Fruit fly (Drosophila melanogaster) whole organism, embryonic: Measurements from ENCODE around the gene CG13984.

Experiments used
- Atf6 ChIP-seq: fragments of 200-800 bp; sonication (Bioruptor generic); IDR thresholded peaks from 2 replicates; pipeline ENCODE4 v1.3.6; 2022; ENCODE audit warnings: missing biosample characterization, missing genetic modification characterization
- Bdp1 ChIP-seq: fragments of 200-800 bp; sonication (Bioruptor generic); optimal IDR thresholded peaks from 3 replicates; lab custom pipeline; 2016; ENCODE audit warnings: missing biosample characterization, missing genetic modification characterization
- Bteb2 ChIP-seq: fragments of 200-800 bp; sonication (Bioruptor generic); optimal IDR thresholded peaks from 2 replicates; lab custom pipeline; 2016; ENCODE audit warnings: missing biosample characterization, missing genetic modification characterization
- CG11456 ChIP-seq: fragments of 200-800 bp; sonication (Bioruptor generic); IDR thresholded peaks from 3 replicates; pipeline ENCODE4 v1.3.6; 2022; ENCODE audit warnings: missing biosample characterization, missing genetic modification characterization
- CG11504 ChIP-seq: fragments of 200-800 bp; sonication (Bioruptor generic); optimal IDR thresholded peaks from 3 replicates; lab custom pipeline; 2019; ENCODE audit warnings: missing biosample characterization, mild to moderate bottlenecking, missing genetic modification characterization, moderate library complexity
- CG12219 ChIP-seq: fragments of 200-800 bp; sonication (Bioruptor generic); optimal IDR thresholded peaks from 3 replicates; lab custom pipeline; 2018; ENCODE audit warnings: missing biosample characterization, mild to moderate bottlenecking, missing genetic modification characterization
- CG12391 ChIP-seq: fragments of 200-800 bp; sonication (Bioruptor generic); optimal IDR thresholded peaks from 3 replicates; lab custom pipeline; 2018; ENCODE audit warnings: missing biosample characterization, mild to moderate bottlenecking, missing genetic modification characterization, moderate library complexity
- CG14014 ChIP-seq: fragments of 200-800 bp; sonication (Bioruptor generic); IDR thresholded peaks from 2 replicates; pipeline ENCODE4 v1.3.6; 2022; ENCODE audit warnings: missing biosample characterization, missing genetic modification characterization
- CG14441 ChIP-seq: fragments of 200-800 bp; sonication (Bioruptor generic); IDR thresholded peaks from 2 replicates; pipeline ENCODE4 v1.3.6; 2022; ENCODE audit warnings: missing biosample characterization, missing genetic modification characterization
- CG15011 ChIP-seq: fragments of 200-800 bp; sonication (Bioruptor generic); optimal IDR thresholded peaks from 3 replicates; lab custom pipeline; 2018; ENCODE audit warnings: missing biosample characterization, mild to moderate bottlenecking, missing genetic modification characterization
- CG15479 ChIP-seq: fragments of 200-800 bp; sonication (Bioruptor generic); optimal IDR thresholded peaks from 3 replicates; lab custom pipeline; 2019; ENCODE audit warnings: missing biosample characterization, mild to moderate bottlenecking, missing genetic modification characterization, moderate library complexity
- CG15696 ChIP-seq: fragments of 200-800 bp; sonication (Bioruptor generic); optimal IDR thresholded peaks from 2 replicates; lab custom pipeline; 2019; ENCODE audit warnings: missing biosample characterization, mild to moderate bottlenecking, missing genetic modification characterization, moderate library complexity
- CG16813 ChIP-seq: fragments of 200-800 bp; sonication (Bioruptor generic); IDR thresholded peaks from 3 replicates; pipeline ENCODE4 v1.3.6; 2022; ENCODE audit warnings: missing biosample characterization, missing genetic modification characterization; ENCODE audit not compliant: partially characterized antibody
- CG16815 ChIP-seq: fragments of 200-800 bp; sonication (Bioruptor generic); optimal IDR thresholded peaks from 3 replicates; lab custom pipeline; 2017; ENCODE audit warnings: missing biosample characterization, mild to moderate bottlenecking, missing genetic modification characterization
- CG2678 ChIP-seq: fragments of 200-800 bp; sonication (Bioruptor generic); optimal IDR thresholded peaks from 3 replicates; lab custom pipeline; 2019; ENCODE audit warnings: missing biosample characterization, mild to moderate bottlenecking, missing genetic modification characterization, moderate library complexity
- CG2875 ChIP-seq: fragments of 200-800 bp; sonication (Bioruptor generic); optimal IDR thresholded peaks from 2 replicates; lab custom pipeline; 2017; ENCODE audit warnings: missing biosample characterization, mild to moderate bottlenecking, missing genetic modification characterization, missing genetic modification reagents
- CG3163 ChIP-seq: fragments of 200-800 bp; sonication (Bioruptor generic); optimal IDR thresholded peaks from 3 replicates; lab custom pipeline; 2016; ENCODE audit warnings: missing biosample characterization, missing genetic modification characterization
- CG32532 ChIP-seq: fragments of 200-800 bp; sonication (Bioruptor generic); IDR thresholded peaks from 2 replicates; pipeline ENCODE4 v1.3.6; 2022; ENCODE audit warnings: missing biosample characterization, missing genetic modification characterization
- CG6683 ChIP-seq: fragments of 200-800 bp; sonication (Bioruptor generic); optimal IDR thresholded peaks from 2 replicates; lab custom pipeline; 2017; ENCODE audit warnings: missing biosample characterization, mild to moderate bottlenecking, missing genetic modification characterization, missing genetic modification reagents
- CG6791 ChIP-seq: fragments of 200-800 bp; sonication (Bioruptor generic); IDR thresholded peaks from 3 replicates; pipeline ENCODE4 v1.3.6; 2022; ENCODE audit warnings: missing biosample characterization, missing genetic modification characterization; ENCODE audit not compliant: partially characterized antibody
- CG6854 ChIP-seq: fragments of 200-800 bp; sonication (Bioruptor generic); optimal IDR thresholded peaks from 3 replicates; lab custom pipeline; 2017; ENCODE audit warnings: missing biosample characterization, mild to moderate bottlenecking, missing genetic modification characterization
- CG7271 ChIP-seq: fragments of 200-800 bp; sonication (Bioruptor generic); optimal IDR thresholded peaks from 2 replicates; lab custom pipeline; 2018; ENCODE audit warnings: missing biosample characterization, mild to moderate bottlenecking, missing genetic modification characterization, moderate library complexity
- Gug ChIP-seq: fragments of 200-800 bp; sonication (Bioruptor generic); IDR thresholded peaks from 4 replicates; pipeline ENCODE4 v1.3.6; 2022; ENCODE audit warnings: missing biosample characterization, missing genetic modification characterization
- NC2α ChIP-seq: fragments of 200-800 bp; sonication (Bioruptor generic); optimal IDR thresholded peaks from 2 replicates; lab custom pipeline; 2016; ENCODE audit warnings: missing biosample characterization, missing genetic modification characterization
- NFAT ChIP-seq: fragments of 200-800 bp; sonication (Bioruptor generic); IDR thresholded peaks from 2 replicates; pipeline ENCODE4 v1.3.6; 2022; ENCODE audit warnings: missing biosample characterization, missing genetic modification characterization
- Nf-YB ChIP-seq: fragments of 200-800 bp; sonication (Bioruptor generic); optimal IDR thresholded peaks from 3 replicates; lab custom pipeline; 2019; ENCODE audit warnings: missing biosample characterization, mild to moderate bottlenecking, missing genetic modification characterization, moderate library complexity
- Sin3A ChIP-seq: fragments of >200 bp; optimal IDR thresholded peaks from 2 replicates; lab custom pipeline; 2018
- Sox100B ChIP-seq: fragments of 200-800 bp; sonication (Bioruptor generic); optimal IDR thresholded peaks from 3 replicates; lab custom pipeline; 2018; ENCODE audit warnings: missing biosample characterization, mild to moderate bottlenecking, missing genetic modification characterization
- Taf1 ChIP-seq: fragments of 200-800 bp; sonication (Bioruptor generic); IDR thresholded peaks from 2 replicates; pipeline ENCODE4 v1.3.6; 2022; ENCODE audit warnings: missing biosample characterization, missing genetic modification characterization
- al ChIP-seq: fragments of 200-800 bp; sonication (Bioruptor generic); IDR thresholded peaks from 2 replicates; pipeline ENCODE4 v1.3.6; 2022; ENCODE audit warnings: missing biosample characterization, missing genetic modification characterization
- ap ChIP-seq: fragments of 200-800 bp; sonication (Bioruptor generic); IDR thresholded peaks from 2 replicates; pipeline ENCODE4 v1.3.6; 2022; ENCODE audit warnings: missing biosample characterization, missing genetic modification characterization
- ato ChIP-seq: fragments of 200-800 bp; sonication (Bioruptor generic); IDR thresholded peaks from 2 replicates; pipeline ENCODE4 v1.3.6; 2022; ENCODE audit warnings: missing biosample characterization, missing genetic modification characterization; ENCODE audit not compliant: partially characterized antibody
- ci ChIP-seq: fragments of 200-800 bp; sonication (Bioruptor generic); IDR thresholded peaks from 3 replicates; pipeline ENCODE4 v1.3.6; 2022; ENCODE audit warnings: missing biosample characterization, missing genetic modification characterization
- dpn ChIP-seq, 2 experiments: fragments of 200-800 bp; sonication (Bioruptor generic); optimal IDR thresholded peaks; 3 replicates each; lab custom pipeline; 2016; ENCODE audit warnings: missing biosample characterization in 2 of 2, missing genetic modification characterization in 2 of 2
- en ChIP-seq: fragments of 200-800 bp; sonication (Bioruptor generic); optimal IDR thresholded peaks from 2 replicates; lab custom pipeline; 2016; ENCODE audit warnings: missing biosample characterization, missing genetic modification characterization
- eyg ChIP-seq: fragments of 200-800 bp; sonication (Bioruptor generic); optimal IDR thresholded peaks from 3 replicates; lab custom pipeline; 2016; ENCODE audit warnings: missing biosample characterization, missing genetic modification characterization
- fu2 ChIP-seq: fragments of 200-800 bp; sonication (Bioruptor generic); optimal IDR thresholded peaks from 2 replicates; lab custom pipeline; 2016; ENCODE audit warnings: missing biosample characterization, missing genetic modification characterization
- gcm ChIP-seq: fragments of 200-800 bp; sonication (Bioruptor generic); optimal IDR thresholded peaks from 2 replicates; lab custom pipeline; 2019; ENCODE audit warnings: missing biosample characterization, mild to moderate bottlenecking, missing genetic modification characterization, moderate library complexity
- gfzf ChIP-seq: fragments of 200-800 bp; sonication (Bioruptor generic); optimal IDR thresholded peaks from 2 replicates; lab custom pipeline; 2016; ENCODE audit warnings: missing biosample characterization, mild to moderate bottlenecking, missing genetic modification characterization, moderate library complexity
- gro ChIP-seq: fragments of 200-800 bp; sonication (Bioruptor generic); optimal IDR thresholded peaks from 2 replicates; lab custom pipeline; 2016; ENCODE audit warnings: missing biosample characterization, missing genetic modification characterization
- ham ChIP-seq: fragments of 200-800 bp; sonication (Bioruptor generic); IDR thresholded peaks from 2 replicates; pipeline ENCODE4 v1.3.6; 2022; ENCODE audit warnings: missing biosample characterization, missing genetic modification characterization
- knrl ChIP-seq: fragments of 200-800 bp; sonication (Bioruptor generic); IDR thresholded peaks from 3 replicates; pipeline ENCODE4 v1.3.6; 2022; ENCODE audit warnings: missing biosample characterization, missing genetic modification characterization; ENCODE audit not compliant: partially characterized antibody
- mirr ChIP-seq: fragments of 200-800 bp; sonication (Bioruptor generic); optimal IDR thresholded peaks from 3 replicates; lab custom pipeline; 2018; ENCODE audit warnings: missing biosample characterization, mild to moderate bottlenecking, missing genetic modification characterization
- odd ChIP-seq: fragments of 200-800 bp; sonication (Bioruptor generic); optimal IDR thresholded peaks from 2 replicates; lab custom pipeline; 2017; ENCODE audit warnings: missing biosample characterization, mild to moderate bottlenecking, missing genetic modification characterization
- org-1 ChIP-seq: fragments of 200-800 bp; sonication (Bioruptor generic); optimal IDR thresholded peaks from 2 replicates; lab custom pipeline; 2017; ENCODE audit warnings: missing biosample characterization, missing genetic modification characterization
- schlank ChIP-seq: fragments of 200-800 bp; sonication (Bioruptor generic); optimal IDR thresholded peaks from 2 replicates; lab custom pipeline; 2018; ENCODE audit warnings: missing biosample characterization, mild to moderate bottlenecking, missing genetic modification characterization
- sima ChIP-seq: fragments of 200-800 bp; sonication (Bioruptor generic); optimal IDR thresholded peaks from 2 replicates; lab custom pipeline; 2016; ENCODE audit warnings: missing biosample characterization, missing genetic modification characterization
- slou ChIP-seq: fragments of 200-800 bp; sonication (Bioruptor generic); optimal IDR thresholded peaks from 3 replicates; lab custom pipeline; 2016; ENCODE audit warnings: missing biosample characterization, missing genetic modification characterization
- so ChIP-seq: fragments of 200-800 bp; sonication (Bioruptor generic); IDR thresholded peaks from 3 replicates; pipeline ENCODE4 v1.3.6; 2022; ENCODE audit warnings: missing biosample characterization, missing genetic modification characterization
- usp ChIP-seq: fragments of >200 bp; optimal IDR thresholded peaks from 2 replicates; lab custom pipeline; 2017; ENCODE audit warnings: missing biosample characterization, missing genetic modification characterization
- vfl ChIP-seq: fragments of 200-800 bp; sonication (Bioruptor generic); optimal IDR thresholded peaks from 2 replicates; lab custom pipeline; 2016; ENCODE audit warnings: missing biosample characterization, missing genetic modification characterization

Gene CG13984

DNA sequence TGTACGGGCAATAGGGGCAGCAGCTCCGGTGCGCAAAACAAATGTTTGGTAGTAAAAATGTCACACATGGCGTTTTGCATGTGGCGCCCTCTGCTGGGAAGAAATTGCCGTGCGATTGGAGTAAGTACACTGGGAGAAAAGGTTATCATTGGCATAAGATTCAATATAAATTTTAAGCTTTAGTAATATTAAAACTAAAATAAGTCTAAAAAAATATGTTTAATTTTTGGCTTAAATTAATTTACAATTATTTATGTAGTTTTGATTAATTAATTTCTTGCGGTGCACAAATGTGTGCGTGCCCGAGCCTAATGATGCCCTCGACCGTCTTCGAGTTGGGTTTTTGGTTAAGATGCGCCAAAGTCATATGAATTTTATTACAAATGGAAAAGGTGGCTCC is 28.3 kb upstream of the CG13984 start (continued):
- TF ChIP-seq CG3163 (no peak), vfl (peak; percentile 3), org-1 (GFP tag; lab: Kevin White, UChicago) (peak; percentile 18), ham (GFP tag; lab: Robert Waterston, UW) (no peak), mirr (GFP tag; lab: Kevin White, UChicago) (no peak), CG6791 (no peak), so (0 out of 3 replicates have a peak, but pooled peaks have one; percentile 44), gfzf (no peak), CG7271 (tag; lab: Kevin White, UChicago) (peak; percentile 64), Gug (GFP tag; lab: Robert Waterston, UW) (no peak; the same call in 3 of the 4 replicates), CG6854 (GFP tag; lab: Kevin White, UChicago) (peak; percentile 10), CG11456 (GFP tag; lab: Robert Waterston, UW) (peak; percentile 69; the same call in 2 of the 3 replicates), Taf1 (GFP tag; lab: Robert Waterston, UW) (no peak), Sox100B (GFP tag; lab: Kevin White, UChicago) (peak; percentile 65), odd (GFP tag; lab: Kevin White, UChicago) (peak; percentile 43), NC2α (GFP tag; lab: Kevin White, UChicago) (no peak), Bteb2 (GFP tag; lab: Kevin White, UChicago) (peak; percentile 11), slou (GFP tag; lab: Kevin White, UChicago) (peak; percentile 54), CG6683 (GFP tag; lab: Kevin White, UChicago) (peak; percentile 31), Atf6 (peak; percentile 65), ap (GFP tag; lab: Robert Waterston, UW) (peak; percentile 57; the same call in 1 of the 2 replicates), sima (GFP tag; lab: Kevin White, UChicago) (no peak), Sin3A (lab: Kevin White, UChicago) (no peak), CG11504 (tag; lab: Kevin White, UChicago) (peak; percentile 78), CG15479 (GFP tag; lab: Kevin White, UChicago) (no peak), CG15011 (GFP tag; lab: Kevin White, UChicago) (peak; percentile 50), Bdp1 (GFP tag; lab: Kevin White, UChicago) (no peak), CG15696 (tag; lab: Kevin White, UChicago) (peak; percentile 70), ci (GFP tag; lab: Robert Waterston, UW) (peak; percentile 83), CG14014 (GFP tag; lab: Robert Waterston, UW) (peak; percentile 56), schlank (no peak), fu2 (no peak), CG2875 (GFP tag; lab: Kevin White, UChicago) (peak; percentile 12), usp (GFP tag; lab: Kevin White, UChicago) (no peak), CG14441 (GFP tag; lab: Robert Waterston, UW) (peak; percentile 45; the same call in 1 of the 2 replicates), dpn (GFP tag; optimal IDR thresholded peaks at IDR 0.05; lab: Kevin White, UChicago) (peak; percentile 43 to 59), NFAT (GFP tag; lab: Robert Waterston, UW) (no peak), al (GFP tag; lab: Robert Waterston, UW) (peak; percentile 30; the same call in 1 of the 2 replicates), CG12219 (GFP tag; lab: Kevin White, UChicago) (peak; percentile 4), CG12391 (peak; percentile 67), Nf-YB (GFP tag; lab: Kevin White, UChicago) (no peak), CG2678 (tag; lab: Kevin White, UChicago) (peak; percentile 76), CG16813 (GFP tag; lab: Robert Waterston, UW) (no peak), CG32532 (GFP tag; lab: Robert Waterston, UW) (peak; percentile 69), gro (GFP tag; lab: Kevin White, UChicago) (no peak), ato (GFP tag; lab: Robert Waterston, UW) (no peak), knrl (GFP tag; lab: Robert Waterston, UW) (no peak), CG16815 (peak; percentile 41), gcm (peak; percentile 17), en (no peak), eyg (no peak)
